Worm (Caenorhabditis elegans) whole organism, young adult: ENCODE data around the gene clc-8.

Source experiments
- C06A6.2 ChIP-seq: fragments of 200-800 bp; sonication (Bioruptor generic); conservative IDR thresholded peaks from 2 replicates; pipeline ENCODE4 v1.3.6; 2022; ENCODE audit warnings: missing genetic modification characterization, missing compliant biosample characterization

Gene clc-8

ce11 chrIV:14445191-14445795, 51.4 kb downstream of the clc-8 start (continued):
- TF ChIP-seq C06A6.2 (GFP tag; lab: Robert Waterston, UW), result no peak
